Worm (Caenorhabditis elegans): ENCODE results near the gene lev-9.
A peak's percentile ranks its signal among the peaks of the same experiment; 100 is the strongest.

The lev-9 gene

ce11 chrX:6271718-6272117, 19.8 kb downstream of the lev-9 start, which contains the start of gene lro-1 (continued):
- TF ChIP-seq lsl-1 (GFP tag; optimal IDR thresholded peaks at IDR 0.05) (no peak), let-607 (tag; optimal IDR thresholded peaks at IDR 0.05) (peak; percentile 9 to 53), unc-62 (GFP tag; optimal IDR thresholded peaks at IDR 0.05) (peak; percentile 57), nhr-120 (GFP tag; IDR thresholded peaks at IDR 0.05) (no peak), nhr-27 (tag; optimal IDR thresholded peaks at IDR 0.05) (no peak), ets-4 (GFP tag; optimal IDR thresholded peaks at IDR 0.05) (peak; percentile 70), zfh-2 (GFP tag; conservative IDR thresholded peaks at IDR 0.05) (no peak)

ce11 chrX:6266739-6267138, 24.8 kb downstream of the lev-9 start, which contains the start of gene W05H9.2:
TSS of gene W05H9.2 (plus strand) at chrX:6267039.
- TF ChIP-seq egrh-3 (GFP tag; IDR thresholded peaks at IDR 0.05) (no peak), F57A8.1 (GFP tag; optimal IDR thresholded peaks at IDR 0.05) (no peak), ceh-79 (tag; optimal IDR thresholded peaks at IDR 0.05) (no peak), madf-10 (tag; optimal IDR thresholded peaks at IDR 0.05) (no peak), rpc-1 (optimal IDR thresholded peaks at IDR 0.05) (no peak), rpc-1 (tag; optimal IDR thresholded peaks at IDR 0.05) (no peak), gei-17 (GFP tag; optimal IDR thresholded peaks at IDR 0.05) (no peak), lsl-1 (GFP tag; optimal IDR thresholded peaks at IDR 0.05) (no peak), somi-1 (GFP tag; optimal IDR thresholded peaks at IDR 0.05) (no peak), hsf-1 (GFP tag; IDR thresholded peaks at IDR 0.05) (no peak), Y53F4B.3 (GFP tag; IDR thresholded peaks at IDR 0.05) (no peak), mel-28 (tag; optimal IDR thresholded peaks at IDR 0.05; ENCODE audit: borderline replicate concordance) (no peak), C17E4.6 (GFP tag; IDR thresholded peaks at IDR 0.05) (no peak), C06A6.2 (GFP tag; conservative IDR thresholded peaks at IDR 0.05) (no peak)

ce11 chrX:6263194-6263698, 28.3 kb downstream of the lev-9 start, which contains the start of gene W05H9.4:
TSS of gene W05H9.4 (plus strand) at chrX:6263648.
- TF ChIP-seq hmg-20 (GFP tag; IDR thresholded peaks at IDR 0.05): no peak
- 0 out of 2 replicates have a peak, but pooled peaks have one; percentile 24 for TF ChIP-seq C17E4.6 (GFP tag; IDR thresholded peaks at IDR 0.05)
- TF ChIP-seq lin-40 (tag; optimal IDR thresholded peaks at IDR 0.05): peak; percentile 20
- TF ChIP-seq cebp-1 (GFP tag; IDR thresholded peaks at IDR 0.05): no peak
- TF ChIP-seq cebp-1 (tag; optimal IDR thresholded peaks at IDR 0.05): no peak
- no peak for TF ChIP-seq F52B5.7 (tag; optimal IDR thresholded peaks at IDR 0.05)
- TF ChIP-seq nhr-80 (tag; optimal IDR thresholded peaks at IDR 0.05): peak; percentile 14
- no peak for TF ChIP-seq attf-6 (GFP tag; IDR thresholded peaks at IDR 0.05)
- TF ChIP-seq hmg-1.2 (GFP tag; IDR thresholded peaks at IDR 0.05): peak; percentile 70
- peak; percentile 36 for TF ChIP-seq ceh-27 (GFP tag; optimal IDR thresholded peaks at IDR 0.05)
- TF ChIP-seq pbrm-1 (GFP tag; IDR thresholded peaks at IDR 0.05): 0 out of 2 replicates have a peak, but pooled peaks have one; percentile 19
- TF ChIP-seq F23B12.7 (tag; optimal IDR thresholded peaks at IDR 0.05; ENCODE audit: insufficient read depth): no peak
- peak; percentile 19 for TF ChIP-seq ZK185.1 (tag; optimal IDR thresholded peaks at IDR 0.05; ENCODE audit: poor library complexity, severe bottlenecking)
- TF ChIP-seq hlh-26 (GFP tag; conservative IDR thresholded peaks at IDR 0.05): no peak
- TF ChIP-seq zfh-2 (GFP tag; conservative IDR thresholded peaks at IDR 0.05): peak; percentile 73; the same call in 1 of the 2 replicates
- no peak for TF ChIP-seq ceh-58 (GFP tag; IDR thresholded peaks at IDR 0.05)
- no peak for TF ChIP-seq tlf-1 (GFP tag; optimal IDR thresholded peaks at IDR 0.05)
- TF ChIP-seq fkh-3 (tag; optimal IDR thresholded peaks at IDR 0.05): no peak
- TF ChIP-seq dox-1 (GFP tag; IDR thresholded peaks at IDR 0.05): no peak
- no peak for TF ChIP-seq T26A5.8 (tag; optimal IDR thresholded peaks at IDR 0.05)
- no peak for TF ChIP-seq egl-44 (GFP tag; IDR thresholded peaks at IDR 0.05)
- peak; percentile 18 for TF ChIP-seq K12H6.12 (tag; optimal IDR thresholded peaks at IDR 0.05)

Data from whole organism, young adult.